Fruit fly (Drosophila melanogaster) whole organism, prepupa: ENCODE measurements around the gene CG34393.

Experiments
- Blimp-1 ChIP-seq: fragments of 200-800 bp; sonication (Bioruptor generic); optimal IDR thresholded peaks from 3 replicates; lab custom pipeline; 2017; ENCODE audit warnings: missing biosample characterization, missing genetic modification characterization, mild to moderate bottlenecking, moderate library complexity, missing genetic modification reagents
- CG10669 ChIP-seq: fragments of 200-800 bp; sonication (Bioruptor generic); optimal IDR thresholded peaks from 3 replicates; lab custom pipeline; 2018; ENCODE audit warnings: missing biosample characterization, mild to moderate bottlenecking, missing genetic modification characterization, moderate library complexity
- CG11762 ChIP-seq: fragments of 200-800 bp; sonication (Bioruptor generic); optimal IDR thresholded peaks from 3 replicates; lab custom pipeline; 2016; ENCODE audit warnings: missing biosample characterization, missing genetic modification characterization; ENCODE audit not compliant: insufficient read depth
- CG1621 ChIP-seq: fragments of 200-800 bp; sonication (Bioruptor generic); optimal IDR thresholded peaks from 3 replicates; lab custom pipeline; 2018; ENCODE audit warnings: missing biosample characterization, mild to moderate bottlenecking, missing genetic modification characterization
- CG3032 ChIP-seq: fragments of 200-800 bp; optimal IDR thresholded peaks from 2 replicates; lab custom pipeline; 2019; ENCODE audit warnings: missing biosample characterization, mild to moderate bottlenecking, missing genetic modification characterization, moderate library complexity
- CG4318 ChIP-seq: fragments of 200-800 bp; sonication (Bioruptor generic); optimal IDR thresholded peaks from 3 replicates; lab custom pipeline; 2017; ENCODE audit warnings: missing biosample characterization, mild to moderate bottlenecking, missing genetic modification characterization
- CG6163 ChIP-seq: fragments of 200-800 bp; sonication (Bioruptor generic); IDR thresholded peaks from 3 replicates; pipeline ENCODE4 v1.3.6; 2022; ENCODE audit warnings: missing biosample characterization, missing genetic modification characterization
- CG6276 ChIP-seq: fragments of 200-800 bp; sonication (Bioruptor generic); optimal IDR thresholded peaks from 2 replicates; lab custom pipeline; 2017; ENCODE audit warnings: missing biosample characterization, mild to moderate bottlenecking, missing genetic modification characterization
- CG6808 ChIP-seq: fragments of 200-800 bp; sonication (Bioruptor generic); optimal IDR thresholded peaks from 3 replicates; lab custom pipeline; 2017; ENCODE audit warnings: missing biosample characterization, missing genetic modification characterization, mild to moderate bottlenecking, moderate library complexity, missing genetic modification reagents
- CG6854 ChIP-seq: fragments of 200-800 bp; sonication (Bioruptor generic); optimal IDR thresholded peaks from 2 replicates; lab custom pipeline; 2017; ENCODE audit warnings: missing biosample characterization, mild to moderate bottlenecking, missing genetic modification characterization
- CG7368 ChIP-seq: fragments of 200-800 bp; sonication (Bioruptor generic); optimal IDR thresholded peaks from 3 replicates; lab custom pipeline; 2016; ENCODE audit warnings: missing biosample characterization, missing genetic modification characterization
- CG8119 ChIP-seq: fragments of 200-800 bp; sonication (Bioruptor generic); IDR thresholded peaks from 3 replicates; pipeline ENCODE4 v1.3.6; 2022; ENCODE audit warnings: missing biosample characterization, missing genetic modification characterization
- CG8632 ChIP-seq: fragments of 200-800 bp; sonication (Bioruptor generic); optimal IDR thresholded peaks from 3 replicates; lab custom pipeline; 2016; ENCODE audit warnings: missing biosample characterization, missing genetic modification characterization
- Ets21C ChIP-seq: fragments of 200-800 bp; sonication (Bioruptor generic); optimal IDR thresholded peaks from 3 replicates; lab custom pipeline; 2016; ENCODE audit warnings: missing biosample characterization, missing genetic modification characterization
- Gug ChIP-seq: fragments of 200-800 bp; sonication (Bioruptor generic); IDR thresholded peaks from 2 replicates; pipeline ENCODE4 v1.3.6; 2022; ENCODE audit warnings: missing biosample characterization, missing genetic modification characterization
- Lpt ChIP-seq: fragments of 200-800 bp; sonication (Bioruptor generic); optimal IDR thresholded peaks from 3 replicates; lab custom pipeline; 2016; ENCODE audit warnings: missing biosample characterization, missing genetic modification characterization
- OdsH ChIP-seq: fragments of 200-800 bp; sonication (Bioruptor generic); optimal IDR thresholded peaks from 3 replicates; lab custom pipeline; 2016; ENCODE audit warnings: missing biosample characterization, missing genetic modification characterization
- Smox ChIP-seq: fragments of 200-800 bp; sonication (Bioruptor generic); optimal IDR thresholded peaks from 3 replicates; lab custom pipeline; 2016; ENCODE audit warnings: missing biosample characterization, missing genetic modification characterization
- Sox14 ChIP-seq: fragments of 200-800 bp; sonication (Bioruptor generic); optimal IDR thresholded peaks from 3 replicates; lab custom pipeline; 2016; ENCODE audit warnings: missing biosample characterization, missing genetic modification characterization
- acj6 ChIP-seq: fragments of 200-800 bp; sonication (Bioruptor generic); optimal IDR thresholded peaks from 3 replicates; lab custom pipeline; 2016; ENCODE audit warnings: missing biosample characterization, missing genetic modification characterization
- eg ChIP-seq: fragments of 200-800 bp; sonication (Bioruptor generic); IDR thresholded peaks from 3 replicates; pipeline ENCODE4 v1.3.6; 2022; ENCODE audit warnings: missing biosample characterization, missing genetic modification characterization
- esn ChIP-seq: fragments of 200-800 bp; sonication (Bioruptor generic); optimal IDR thresholded peaks from 2 replicates; lab custom pipeline; 2016; ENCODE audit warnings: missing biosample characterization, mild to moderate bottlenecking, missing genetic modification characterization, moderate library complexity
- fkh ChIP-seq: fragments of 200-800 bp; sonication (Bioruptor generic); optimal IDR thresholded peaks from 3 replicates; lab custom pipeline; 2017; ENCODE audit warnings: missing biosample characterization, mild to moderate bottlenecking, missing genetic modification characterization, moderate library complexity
- lz ChIP-seq: fragments of 200-800 bp; sonication (Bioruptor generic); optimal IDR thresholded peaks from 3 replicates; lab custom pipeline; 2016; ENCODE audit warnings: missing biosample characterization, missing genetic modification characterization
- net ChIP-seq: fragments of 200-800 bp; sonication (Bioruptor generic); optimal IDR thresholded peaks from 3 replicates; lab custom pipeline; 2016; ENCODE audit warnings: missing biosample characterization, missing genetic modification characterization
- topi ChIP-seq: fragments of 200-800 bp; sonication (Bioruptor generic); optimal IDR thresholded peaks from 3 replicates; lab custom pipeline; 2016; ENCODE audit warnings: missing biosample characterization, missing genetic modification characterization

The CG34393 gene

dm6 chr2L:3130417-3130816, 69.9 kb downstream of the CG34393 start:
- TF ChIP-seq fkh (GFP tag; lab: Kevin White, UChicago) (no peak), CG4318 (no peak), OdsH (GFP tag; lab: Kevin White, UChicago) (no peak), CG3032 (no peak), Ets21C (GFP tag; lab: Kevin White, UChicago) (no peak), CG8632 (GFP tag; lab: Kevin White, UChicago) (no peak), topi (GFP tag; lab: Kevin White, UChicago) (no peak), lz (GFP tag; lab: Kevin White, UChicago) (no peak), CG11762 (GFP tag; lab: Kevin White, UChicago) (no peak), CG6276 (GFP tag; lab: Kevin White, UChicago) (no peak), esn (GFP tag; lab: Kevin White, UChicago) (no peak), Blimp-1 (GFP tag; lab: Kevin White, UChicago) (no peak), CG6854 (no peak), Lpt (GFP tag; lab: Kevin White, UChicago) (no peak), CG1621 (tag; lab: Kevin White, UChicago) (no peak), CG6808 (GFP tag; lab: Kevin White, UChicago) (no peak), CG7368 (GFP tag; lab: Kevin White, UChicago) (no peak), Sox14 (GFP tag; lab: Kevin White, UChicago) (no peak)

DNA sequence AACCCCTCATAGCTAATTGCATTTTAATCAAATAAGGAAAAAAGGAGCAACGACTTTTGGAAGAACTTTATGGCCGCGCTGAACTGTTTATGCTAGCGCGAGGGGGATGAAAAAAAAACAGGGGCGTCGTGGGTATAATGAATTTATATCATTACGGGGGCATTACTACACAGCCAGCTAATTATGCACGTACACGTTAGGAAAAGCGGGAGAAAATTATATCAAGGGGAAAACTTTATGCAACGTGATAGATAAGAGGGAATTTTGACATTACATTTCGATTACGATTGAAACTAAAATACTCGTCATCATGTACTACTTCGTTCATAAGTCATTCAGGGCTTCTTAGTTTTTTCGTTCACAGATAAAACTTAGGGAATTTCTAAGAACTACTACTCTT, 72.0 kb downstream of the CG34393 start, which contains the start of gene CG15403:
CG15403 (plus strand) TSS at position 301 of the 400 bp plus-strand sequence.
- no peak for TF ChIP-seq CG3032
- no peak for TF ChIP-seq CG8119 (GFP tag; lab: Robert Waterston, UW)
- TF ChIP-seq Gug (GFP tag; lab: Robert Waterston, UW), result no peak
- TF ChIP-seq, all 60 proteins: peak for 0

- TF ChIP-seq eg (GFP tag; lab: Robert Waterston, UW) (no peak), CG10669 (GFP tag; lab: Kevin White, UChicago) (no peak), CG6163 (GFP tag; lab: Robert Waterston, UW) (no peak), acj6 (no peak), Smox (GFP tag; lab: Kevin White, UChicago) (no peak), lz (GFP tag; lab: Kevin White, UChicago) (no peak), net (no peak), topi (GFP tag; lab: Kevin White, UChicago) (no peak), Ets21C (GFP tag; lab: Kevin White, UChicago) (no peak), CG1621 (tag; lab: Kevin White, UChicago) (no peak)
These were observed 72.5 kb downstream of the CG34393 start for dm6 chr2L:3127813-3128212.
